Worm (Caenorhabditis elegans) whole organism, L3 larva: ENCODE data around the gene spe-41.

Experiments used
- daf-12 ChIP-seq: fragments of 150-350 bp; optimal IDR thresholded peaks from 2 replicates; lab custom pipeline; 2014; ENCODE audit warnings: missing biosample characterization, missing genetic modification reagents, missing genetic modification characterization
- elt-1 ChIP-seq: fragments of 150-350 bp; optimal IDR thresholded peaks from 2 replicates; lab custom pipeline; 2014; ENCODE audit warnings: missing biosample characterization, missing genetic modification characterization
- jun-1 ChIP-seq: fragments of 150-350 bp; optimal IDR thresholded peaks from 2 replicates; lab custom pipeline; 2014; ENCODE audit warnings: missing biosample characterization, missing genetic modification reagents, missing genetic modification characterization
- lin-39 ChIP-seq: fragments of 150-350 bp; optimal IDR thresholded peaks from 2 replicates; lab custom pipeline; 2018; ENCODE audit warnings: missing biosample characterization, missing genetic modification reagents, missing genetic modification characterization
- nhr-67 ChIP-seq: fragments of 150-350 bp; optimal IDR thresholded peaks from 2 replicates; lab custom pipeline; 2014; ENCODE audit warnings: missing biosample characterization, missing genetic modification characterization
- nhr-77 ChIP-seq: fragments of 150-350 bp; optimal IDR thresholded peaks from 2 replicates; lab custom pipeline; 2014; ENCODE audit warnings: missing biosample characterization, missing genetic modification characterization
- pqm-1 ChIP-seq: fragments of 150-350 bp; optimal IDR thresholded peaks from 2 replicates; lab custom pipeline; 2017; ENCODE audit warnings: missing biosample characterization, missing genetic modification characterization, inconsistent platforms
- snpc-4 ChIP-seq: fragments of 150-350 bp; optimal IDR thresholded peaks from 2 replicates; lab custom pipeline; 2014; ENCODE audit warnings: missing biosample characterization, missing genetic modification characterization
- unc-62 ChIP-seq: fragments of 150-350 bp; sonication (generic microtip); optimal IDR thresholded peaks from 4 replicates; lab custom pipeline; 2014; ENCODE audit warnings: missing biosample characterization, missing genetic modification reagents, missing genetic modification characterization
- ztf-11 ChIP-seq: fragments of 150-350 bp; optimal IDR thresholded peaks from 2 replicates; lab custom pipeline; 2014; ENCODE audit warnings: missing biosample characterization, missing genetic modification characterization
- ztf-4 ChIP-seq: fragments of 150-350 bp; optimal IDR thresholded peaks from 2 replicates; lab custom pipeline; 2014; ENCODE audit warnings: missing biosample characterization, missing genetic modification characterization

- TF ChIP-seq jun-1 (tag; lab: Kevin White, UChicago): no peak
- no peak for TF ChIP-seq snpc-4 (tag; lab: Kevin White, UChicago)
- no peak for TF ChIP-seq daf-12 (tag; lab: Kevin White, UChicago)
- no peak for TF ChIP-seq nhr-67 (tag; lab: Kevin White, UChicago)
- TF ChIP-seq pqm-1 (tag; lab: Kevin White, UChicago): no peak
- no peak for TF ChIP-seq elt-1
- TF ChIP-seq ztf-4 (tag; lab: Kevin White, UChicago): no peak
- TF ChIP-seq unc-62 (GFP tag; lab: Kevin White, UChicago): no peak
- TF ChIP-seq lin-39 (tag; lab: Kevin White, UChicago): no peak
- no peak for TF ChIP-seq ztf-11 (tag; lab: Kevin White, UChicago)
- TF ChIP-seq nhr-77: no peak
These were observed 43.1 kb upstream of the spe-41 start for ce11 chrIII:3487133-3487532.
